Worm (Caenorhabditis elegans): Measurements from ENCODE around the gene T09F3.2.
"Not testable (repeated sequence)": the region's sequence is repeated elsewhere in the genome, so short reads cannot be mapped to it uniquely, and the experiment has no call there.

- TF ChIP-seq pha-4, fkh-6 (tag; optimal IDR thresholded peaks at IDR 0.05): not testable (repeated sequence)
Observed at ce11 chrII:10442846-10443245, 51.9 kb downstream of the T09F3.2 start, which contains the start of gene ZK673.1.
